Fruit fly (Drosophila melanogaster) whole organism: ENCODE measurements around the gene eIF1A.

ENCODE experiments used
- CG8478 ChIP-seq: fragments of >200 bp; optimal IDR thresholded peaks from 2 replicates; lab custom pipeline; 2018; ENCODE audit warnings: inconsistent platforms
- EcR ChIP-seq, 2 experiments: fragments of >200 bp; optimal IDR thresholded peaks; 2 replicates each; lab custom pipeline; 2017; ENCODE audit warnings: missing biosample characterization in 2 of 2, missing genetic modification characterization in 2 of 2, missing genetic modification reagents in 2 of 2
- pan ChIP-seq: fragments of >200 bp; optimal IDR thresholded peaks from 2 replicates; lab custom pipeline; 2017
- psq ChIP-seq: fragments of >200 bp; optimal IDR thresholded peaks from 2 replicates; lab custom pipeline; 2017

DNA sequence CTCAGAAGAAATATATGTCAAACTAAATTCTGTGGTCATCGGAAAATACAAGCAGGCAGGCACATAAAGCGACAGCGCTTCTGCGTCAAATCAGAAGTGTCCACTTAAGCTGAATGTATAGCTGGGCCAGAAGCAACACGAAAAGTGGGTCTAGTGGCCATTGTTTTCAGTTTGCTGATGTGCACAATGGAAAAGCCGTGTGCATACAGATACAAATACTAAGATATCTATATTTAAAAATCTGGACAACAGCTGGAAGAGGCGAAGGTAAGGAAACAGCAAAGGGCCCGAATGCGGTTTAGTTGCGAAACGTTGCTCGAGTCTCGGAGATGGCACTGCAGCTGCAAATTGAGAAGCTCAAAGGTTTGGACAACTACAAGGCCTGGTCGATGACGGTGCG lies 23.6 kb upstream of the eIF1A start, which contains the start of gene CG18598:
- TF ChIP-seq psq (no peak), CG8478 (lab: Kevin White, UChicago) (no peak), EcR (GFP tag; optimal IDR thresholded peaks at IDR 0.05; lab: Kevin White, UChicago) (no peak), pan (lab: Kevin White, UChicago) (no peak)
